Fruit fly (Drosophila melanogaster): ENCODE results near the gene CG34448.

Gene CG34448

DNA sequence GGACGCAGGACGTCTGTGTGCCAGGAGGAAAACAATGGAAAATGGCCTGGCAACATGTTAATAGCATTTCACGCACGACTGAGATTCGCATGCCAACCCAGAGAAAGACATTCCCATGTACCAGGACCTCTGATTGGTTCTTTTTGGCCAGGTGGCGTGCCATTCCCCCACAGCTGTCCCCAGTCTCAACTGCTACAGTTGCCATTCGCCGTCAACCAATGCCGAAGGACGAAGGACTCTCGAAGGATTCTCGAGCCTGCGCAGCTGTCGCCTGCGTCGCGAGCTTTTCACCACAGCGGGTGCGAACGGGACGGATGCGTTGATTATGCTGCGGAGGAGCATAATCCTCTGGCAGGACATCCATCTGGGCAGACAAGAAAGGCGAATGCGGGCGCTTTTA lies 17.9 kb downstream of the CG34448 start, which contains the start of gene VGlut:
Gene VGlut (plus strand): TSS at position 399 of the 400 bp plus-strand sequence.
- TF ChIP-seq CG8478 (optimal IDR thresholded peaks at IDR 0.05) (no peak), CTCF (optimal IDR thresholded peaks at IDR 0.05) (no peak)

DNA sequence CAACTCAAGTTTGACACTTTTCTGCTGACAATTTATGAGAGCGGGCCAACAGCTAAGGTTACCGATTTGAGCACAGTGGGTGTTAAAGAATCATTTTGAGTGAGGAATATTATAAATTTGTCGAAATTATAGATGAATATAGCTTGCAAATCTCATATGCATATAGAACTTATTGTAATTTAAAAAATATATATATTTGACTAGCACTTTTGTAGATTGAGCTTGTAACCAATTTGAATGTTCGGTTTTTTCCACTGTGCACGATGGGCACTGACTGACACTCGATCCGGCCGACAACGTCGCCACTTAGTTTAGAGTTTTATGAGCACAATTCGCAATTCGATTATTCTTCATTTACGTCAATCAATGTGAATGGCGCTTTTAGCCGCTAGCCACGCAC lies 19.3 kb downstream of the CG34448 start:
- TF ChIP-seq CG8478 (optimal IDR thresholded peaks at IDR 0.05) (no peak), CTCF (optimal IDR thresholded peaks at IDR 0.05) (no peak)

DNA sequence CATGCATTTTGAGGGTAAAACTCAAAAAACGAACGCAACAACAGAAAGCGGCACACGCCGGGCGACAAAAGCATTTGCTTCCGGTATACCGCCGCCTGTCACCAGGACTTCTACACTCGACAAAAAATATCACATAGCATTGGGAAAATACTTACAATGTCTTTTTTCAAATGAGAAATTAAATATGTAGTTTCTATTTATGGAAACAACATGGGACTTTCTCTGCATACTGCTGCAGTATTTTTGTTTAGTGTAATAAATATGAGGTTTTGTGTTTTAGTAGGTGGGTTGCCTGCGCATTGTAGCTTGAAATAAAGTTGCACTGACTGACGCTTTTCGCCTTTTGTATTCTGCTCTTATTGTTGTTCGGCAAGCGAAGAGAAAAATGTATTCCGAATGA lies 20.7 kb downstream of the CG34448 start:
- no peak for TF ChIP-seq CTCF (optimal IDR thresholded peaks at IDR 0.05)

DNA sequence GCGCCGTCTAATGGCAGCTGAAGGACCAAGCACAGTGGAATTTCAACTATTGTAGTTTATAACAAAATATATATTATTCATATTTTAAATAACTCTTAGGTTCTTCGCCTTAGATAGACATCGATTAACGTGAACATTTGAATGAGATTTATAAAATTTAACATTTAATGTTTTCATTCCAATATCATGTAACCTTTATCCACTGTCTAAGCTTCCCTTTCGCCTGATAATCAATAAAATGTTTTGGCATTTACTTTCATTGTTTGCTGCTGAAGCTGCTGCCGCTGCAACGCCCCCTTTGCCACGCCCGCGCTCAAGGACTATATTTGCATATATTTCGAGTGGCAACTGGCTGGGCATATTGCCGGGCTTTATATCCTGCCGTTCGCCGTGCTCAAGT lies 22.9 kb downstream of the CG34448 start:
- no peak for TF ChIP-seq CTCF (optimal IDR thresholded peaks at IDR 0.05)

DNA sequence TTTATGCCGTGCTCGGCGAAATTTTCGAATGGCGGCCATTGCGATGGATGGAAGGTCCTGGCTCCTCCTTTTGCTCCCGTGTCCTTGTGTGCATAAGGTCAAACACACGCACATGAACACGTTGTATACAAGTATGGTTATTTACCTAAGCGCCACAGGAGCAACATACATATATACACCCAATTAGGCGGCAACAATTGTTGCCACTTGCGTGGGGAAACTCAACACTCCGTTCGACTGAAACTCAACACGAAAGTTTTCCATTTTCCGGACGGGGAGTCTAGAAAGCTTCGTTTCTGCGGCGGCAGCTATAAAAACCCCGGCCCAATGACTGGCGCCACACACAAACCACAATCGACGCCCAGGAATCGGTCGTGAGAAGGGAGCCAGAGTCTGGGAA lies 26.4 kb downstream of the CG34448 start, which contains the start of gene CG46448:
Gene CG46448 (plus strand): TSS at position 340 of the 400 bp plus-strand sequence.
- TF ChIP-seq CG8478 (optimal IDR thresholded peaks at IDR 0.05) (no peak), CTCF (optimal IDR thresholded peaks at IDR 0.05) (no peak)

DNA sequence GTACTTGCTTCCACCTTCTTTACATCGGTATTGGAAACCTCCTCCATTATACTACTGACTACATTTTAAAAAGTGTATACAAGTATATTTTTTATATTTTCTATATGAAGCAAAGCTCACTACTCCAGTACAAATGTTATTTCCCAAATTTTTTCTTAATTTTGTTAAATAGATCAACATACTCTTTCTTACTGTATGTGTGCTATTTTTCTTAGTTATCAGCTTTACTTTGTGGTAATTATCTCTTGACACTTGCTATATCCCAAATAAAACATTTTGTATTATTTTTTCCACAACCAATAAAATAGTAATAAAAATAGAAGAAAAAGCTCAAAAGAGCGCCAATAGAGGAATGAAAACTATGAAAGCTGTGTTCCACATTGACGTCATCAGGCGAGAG lies 27.2 kb downstream of the CG34448 start, which contains the start of gene CG43750:
Gene CG43750 (minus strand): TSS at position 101 of the 400 bp plus-strand sequence.
- TF ChIP-seq CG8478 (optimal IDR thresholded peaks at IDR 0.05) (no peak), CTCF (optimal IDR thresholded peaks at IDR 0.05) (no peak)

DNA sequence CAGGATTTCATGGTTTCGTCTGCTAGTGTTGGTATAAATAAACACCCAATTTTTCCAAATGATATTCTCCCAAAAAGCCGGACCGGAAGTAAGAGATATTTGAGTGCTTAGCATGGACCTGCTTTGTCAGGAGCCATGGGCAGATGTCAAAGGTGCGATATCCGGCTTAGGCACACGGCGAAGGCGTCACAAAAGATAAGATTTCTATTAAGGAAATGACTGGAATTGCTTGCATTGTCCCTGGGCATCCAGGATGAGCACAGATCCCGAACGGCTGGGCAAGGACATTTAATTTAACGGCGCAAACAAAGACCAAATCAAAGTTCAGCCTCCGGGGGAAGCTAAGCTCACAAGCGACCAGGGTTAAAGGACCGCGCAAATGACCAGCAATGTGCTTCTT lies 32.1 kb downstream of the CG34448 start, which contains the start of gene CG3557:
Gene CG3557 (minus strand): TSS at position 101 of the 400 bp plus-strand sequence.
- TF ChIP-seq CTCF (optimal IDR thresholded peaks at IDR 0.05) (no peak), CG8478 (optimal IDR thresholded peaks at IDR 0.05) (no peak)

DNA sequence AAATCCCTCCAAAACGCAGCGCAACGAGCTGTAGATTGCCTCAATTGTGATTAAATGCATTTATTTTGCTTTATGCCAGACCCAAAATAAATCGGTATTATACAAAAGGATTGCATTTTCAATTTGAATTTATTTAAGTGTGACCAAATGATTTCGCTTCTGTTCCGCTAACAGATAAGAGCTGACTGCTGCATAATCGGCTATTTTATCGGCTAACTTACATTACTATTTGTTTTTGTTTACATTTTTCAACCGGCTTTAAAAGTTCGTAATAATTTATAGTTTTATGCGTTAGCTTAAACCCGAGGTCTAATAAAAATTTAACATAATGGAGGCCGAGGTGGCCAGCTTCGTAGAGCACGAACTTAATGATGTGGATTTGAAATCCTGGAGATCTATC lies 34.8 kb downstream of the CG34448 start, which contains the start of gene PIG-Wa:
Gene PIG-Wa (plus strand): TSS at position 232 of the 400 bp plus-strand sequence.
- TF ChIP-seq CTCF (optimal IDR thresholded peaks at IDR 0.05) (no peak), CG8478 (optimal IDR thresholded peaks at IDR 0.05) (no peak)

DNA sequence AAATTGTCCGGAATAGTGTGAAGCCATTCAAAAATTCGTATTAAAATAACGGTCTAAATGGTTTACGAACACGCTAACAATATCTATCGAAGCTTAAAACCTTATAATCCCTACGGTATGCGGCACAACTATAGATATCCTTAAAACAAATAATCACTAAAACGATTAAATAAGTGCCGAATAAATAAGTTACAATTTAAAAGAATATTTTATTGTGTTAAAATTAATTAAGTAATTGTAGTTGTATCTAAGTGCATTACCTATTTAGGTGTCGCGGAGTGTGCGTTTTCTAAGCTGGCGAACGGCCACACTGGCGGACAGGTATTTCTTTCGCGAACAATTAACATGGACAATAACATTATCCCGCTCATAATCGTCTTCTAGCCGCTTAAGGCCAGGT lies 37.0 kb downstream of the CG34448 start, which contains the start of gene Eogt:
Gene Eogt (plus strand): TSS at position 293 of the 400 bp plus-strand sequence.
- TF ChIP-seq CG8478 (optimal IDR thresholded peaks at IDR 0.05) (no peak), CTCF (optimal IDR thresholded peaks at IDR 0.05) (peak in 1 of 2 experiments; percentile 6)

DNA sequence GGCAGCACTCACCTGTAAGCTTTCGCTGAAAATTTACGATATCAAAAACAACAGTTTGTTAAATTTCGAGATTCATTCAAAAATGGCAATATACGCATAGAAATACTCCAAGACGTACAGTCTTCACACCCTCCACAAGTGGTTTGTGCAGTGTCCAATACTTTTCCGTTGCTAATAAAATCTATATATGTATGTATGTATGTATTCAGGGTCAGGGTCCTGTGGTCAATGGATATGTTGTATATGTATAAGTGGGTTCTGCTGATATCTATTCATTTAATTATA lies 41.4 kb downstream of the CG34448 start:
- no peak for TF ChIP-seq CG8478 (optimal IDR thresholded peaks at IDR 0.05)
- TF ChIP-seq CTCF (optimal IDR thresholded peaks at IDR 0.05), result no peak

DNA sequence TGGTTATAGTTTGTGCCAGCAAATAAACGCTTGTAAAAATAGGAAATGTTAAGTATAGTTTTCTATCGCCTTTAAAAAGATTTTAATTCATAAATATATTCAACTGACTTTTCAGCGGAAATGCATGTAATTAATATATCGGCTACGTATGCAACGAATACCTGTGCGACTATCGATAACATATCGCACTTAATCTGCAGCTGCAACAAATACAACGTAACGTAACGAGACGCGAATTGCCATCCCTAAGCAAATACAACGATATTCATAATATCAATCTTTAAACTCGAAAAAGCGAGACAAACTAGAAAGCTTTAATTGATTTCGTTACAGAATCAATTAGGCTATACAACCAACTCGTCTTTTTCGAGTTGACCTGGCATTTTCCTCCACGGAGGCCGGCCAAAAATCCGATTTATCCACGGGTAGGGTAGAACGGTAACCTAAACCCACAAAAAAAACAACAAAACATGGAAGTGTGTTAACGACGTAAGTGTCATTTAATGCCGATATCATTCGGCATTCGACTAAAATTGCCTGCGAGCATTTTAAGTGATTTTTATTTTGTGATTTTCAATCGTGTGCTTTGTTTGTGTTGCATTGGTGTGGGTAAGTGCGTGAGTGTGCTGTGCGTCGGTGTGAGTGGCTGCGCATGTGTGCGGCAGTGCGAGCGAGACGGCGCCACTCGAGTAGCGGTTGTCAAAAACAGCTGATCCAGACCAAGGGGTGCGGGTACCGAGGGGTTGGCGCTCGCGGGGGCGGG lies 41.9 kb downstream of the CG34448 start, which contains the start of gene Atxn7:
Gene Atxn7 (plus strand): TSS at position 187 of the 763 bp plus-strand sequence.
- TF ChIP-seq CG8478 (optimal IDR thresholded peaks at IDR 0.05) (no peak), CTCF (optimal IDR thresholded peaks at IDR 0.05) (peak in 1 of 2 experiments; percentile 27)

DNA sequence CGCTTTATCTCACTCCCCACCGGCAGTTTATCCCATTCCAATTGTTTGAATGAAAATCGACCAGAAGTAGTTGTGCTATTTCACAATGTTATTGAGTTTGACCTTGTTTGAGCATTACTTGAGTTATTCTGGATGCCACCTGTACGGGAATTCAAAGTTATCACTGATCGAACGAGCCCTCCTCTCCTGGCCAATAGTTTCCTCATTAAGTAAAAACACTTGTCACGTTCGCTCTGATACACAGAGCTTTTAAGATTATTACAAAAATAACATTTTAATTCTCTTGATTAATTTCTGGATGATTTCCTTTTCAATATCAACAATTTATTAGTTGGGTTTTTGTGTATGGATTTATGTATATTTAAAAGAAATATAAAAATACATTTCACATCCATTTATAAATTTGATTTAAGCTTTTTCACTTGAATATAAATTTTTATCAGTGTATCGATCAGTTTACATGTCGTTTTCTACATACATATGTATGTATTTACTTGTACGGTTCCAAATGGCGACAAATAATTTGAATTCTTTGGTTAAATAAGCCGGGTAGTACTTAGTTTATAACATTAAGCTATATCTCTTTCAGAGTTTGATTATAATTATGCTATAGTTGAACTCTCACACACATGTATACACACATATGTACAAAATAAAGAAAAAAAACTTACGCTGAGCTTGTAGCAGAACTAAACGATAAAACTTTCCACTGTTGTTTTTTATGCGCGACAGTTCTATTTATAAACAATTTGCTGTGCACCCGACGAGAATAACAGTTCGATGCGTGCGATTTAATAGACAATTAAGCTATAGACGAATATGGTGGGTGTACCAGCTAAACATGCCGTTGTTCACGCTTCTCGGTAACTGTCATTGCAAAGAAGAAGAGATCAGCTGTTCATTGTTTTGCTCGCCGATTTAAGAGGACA lies 43.7 kb downstream of the CG34448 start, which contains the start of the genes CG3609 and CG15390:
Gene CG3609 (minus strand): TSS at position 810 of the 929 bp plus-strand sequence.
Gene CG15390 (plus strand): TSS at position 896 of the 929 bp plus-strand sequence.
- TF ChIP-seq CG8478 (optimal IDR thresholded peaks at IDR 0.05), result no peak
- peak in 1 of 2 experiments; percentile 3 for TF ChIP-seq CTCF (optimal IDR thresholded peaks at IDR 0.05)

DNA sequence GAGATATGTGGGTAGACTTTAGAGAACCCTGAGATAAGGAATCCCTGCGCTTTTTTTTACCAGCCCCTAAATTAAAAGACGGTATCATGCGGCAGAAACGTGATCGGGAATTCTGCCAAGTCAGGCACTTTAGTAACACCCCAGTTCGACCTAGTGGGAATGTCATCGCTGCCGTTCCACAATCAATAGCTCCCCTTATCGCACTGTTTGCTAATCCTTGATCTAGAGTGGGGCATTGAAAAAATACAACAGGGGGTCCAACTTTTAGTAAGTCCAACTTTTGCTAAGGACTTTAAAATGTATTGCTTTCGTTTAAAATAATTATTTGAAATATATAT lies 45.7 kb downstream of the CG34448 start:
- TF ChIP-seq CG8478 (optimal IDR thresholded peaks at IDR 0.05) (no peak), CTCF (optimal IDR thresholded peaks at IDR 0.05) (no peak)

DNA sequence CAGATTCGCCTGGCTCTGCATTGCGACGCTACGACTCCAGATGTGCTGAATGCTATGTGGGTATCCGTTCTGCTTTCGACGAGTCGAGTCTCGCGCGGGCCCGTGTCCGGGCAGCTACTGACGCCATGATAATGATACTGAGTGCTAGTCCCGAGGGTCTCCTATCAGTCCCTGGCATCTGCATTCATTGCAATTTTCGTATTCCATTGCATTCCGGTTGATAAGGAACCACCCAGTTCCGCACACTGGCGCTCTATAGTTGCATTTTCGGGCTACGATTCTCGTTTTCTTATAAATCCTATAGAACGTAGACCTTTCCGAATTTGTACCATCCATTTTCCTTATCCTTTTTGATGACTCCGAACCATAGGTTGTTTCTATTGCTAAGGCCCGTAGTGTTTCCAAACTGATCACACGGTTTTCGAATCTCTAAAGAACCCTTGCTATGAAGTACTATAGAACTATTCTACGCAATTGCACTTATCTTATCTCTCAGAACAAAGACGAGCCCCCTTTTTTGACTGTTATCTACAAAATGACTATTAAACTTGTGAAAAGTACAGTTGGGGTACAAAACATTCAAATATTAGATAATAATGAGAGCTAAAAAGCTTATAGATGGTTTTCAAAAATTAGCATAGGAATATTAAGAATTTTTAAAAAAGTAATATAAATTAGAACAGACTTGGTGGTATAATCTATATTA lies 46.2 kb downstream of the CG34448 start, which contains the start of gene CG3597:
Gene CG3597 (minus strand): TSS at position 119 of the 706 bp plus-strand sequence.
- TF ChIP-seq CG8478 (optimal IDR thresholded peaks at IDR 0.05) (no peak), CTCF (optimal IDR thresholded peaks at IDR 0.05) (no peak)

DNA sequence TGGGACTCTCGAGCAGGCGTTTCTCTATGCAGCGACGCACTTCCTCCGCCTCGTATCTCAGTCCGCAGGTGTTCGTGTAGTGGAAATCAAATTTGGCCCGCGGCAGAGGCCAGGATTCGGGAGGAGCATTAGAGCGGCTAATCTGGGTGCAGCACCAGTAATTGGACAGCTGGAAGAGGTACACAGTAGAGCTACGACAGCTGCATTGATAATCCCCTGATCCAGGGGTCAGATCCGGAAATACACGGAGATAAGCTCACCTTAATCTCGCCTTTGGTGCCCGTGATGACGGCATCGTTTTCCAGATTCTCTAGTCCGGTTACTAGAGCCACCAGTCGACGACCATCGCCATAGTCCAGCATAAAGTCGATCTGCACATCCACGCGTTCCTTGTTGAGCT lies 47.4 kb downstream of the CG34448 start:
- TF ChIP-seq CG8478 (optimal IDR thresholded peaks at IDR 0.05) (no peak), CTCF (optimal IDR thresholded peaks at IDR 0.05) (no peak)
